Fruit fly (Drosophila melanogaster) whole organism, prepupa: Measurements from ENCODE around the gene CG6420.

Source experiments
- CG31627 ChIP-seq: fragments of 200-800 bp; sonication (Bioruptor generic); optimal IDR thresholded peaks from 3 replicates; lab custom pipeline; 2016; ENCODE audit warnings: missing biosample characterization, missing genetic modification characterization
- CG34406 ChIP-seq: fragments of 200-800 bp; sonication (Bioruptor generic); optimal IDR thresholded peaks from 3 replicates; lab custom pipeline; 2016; ENCODE audit warnings: missing biosample characterization, missing genetic modification characterization
- OdsH ChIP-seq: fragments of 200-800 bp; sonication (Bioruptor generic); optimal IDR thresholded peaks from 3 replicates; lab custom pipeline; 2016; ENCODE audit warnings: missing biosample characterization, missing genetic modification characterization

DNA sequence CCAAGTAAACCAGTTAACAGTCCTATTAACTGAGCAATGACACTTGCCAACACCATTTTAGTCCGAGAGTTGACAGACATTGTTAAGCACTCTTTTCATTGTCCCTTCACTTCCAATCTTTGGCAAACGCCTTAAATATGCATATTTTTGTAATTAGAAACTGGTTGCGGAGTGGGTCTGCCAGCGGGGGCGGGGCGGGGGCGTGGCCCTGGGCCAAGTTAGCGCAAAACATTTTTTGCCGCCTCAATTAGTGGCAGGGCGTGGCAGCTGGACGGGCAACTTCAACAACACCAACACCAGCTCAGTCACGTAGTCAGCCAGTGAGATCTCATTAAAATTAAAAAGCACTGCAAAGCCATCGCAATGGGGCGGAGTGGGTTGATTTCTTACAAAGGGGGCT lies 36.7 kb upstream of the CG6420 start:
- TF ChIP-seq OdsH (no peak), CG34406 (GFP tag; lab: Kevin White, UChicago) (no peak), CG31627 (GFP tag; lab: Kevin White, UChicago) (no peak)
